Worm (Caenorhabditis elegans): ENCODE measurements around the gene sax-2.

DNA sequence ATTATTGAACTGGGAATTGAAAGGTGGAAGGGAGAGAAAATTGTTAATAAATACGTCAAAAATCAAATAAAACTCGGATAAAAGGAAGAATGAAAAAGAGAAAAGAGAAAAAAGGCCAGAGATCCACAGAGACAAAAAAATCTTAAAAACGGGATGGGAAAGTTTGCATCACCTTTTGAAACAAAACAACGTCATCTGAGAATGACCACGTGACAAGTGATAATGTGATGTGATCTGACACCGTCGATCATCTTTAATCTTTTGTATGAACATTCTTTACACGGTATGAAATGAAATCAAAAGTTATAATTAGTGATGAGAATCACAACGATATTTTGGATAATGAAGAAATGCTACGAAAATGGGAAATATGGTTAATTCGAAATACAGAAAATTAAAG, 56.2 kb downstream of the sax-2 start:
- TF ChIP-seq tab-1 (GFP tag; IDR thresholded peaks at IDR 0.05) (no peak), med-1 (GFP tag; optimal IDR thresholded peaks at IDR 0.05; ENCODE audit: insufficient read depth) (no peak)
